Worm (Caenorhabditis elegans): ENCODE measurements around the gene ZC443.1.

ZC443.1 gene

ce11 chrV:12796908-12797490, 12.9 kb downstream of the ZC443.1 start:
- no peak for TF ChIP-seq unc-62 (GFP tag; optimal IDR thresholded peaks at IDR 0.05)
- no peak for TF ChIP-seq ces-1 (GFP tag; optimal IDR thresholded peaks at IDR 0.05)
- no peak for TF ChIP-seq nhr-28 (tag; optimal IDR thresholded peaks at IDR 0.05)
- TF ChIP-seq lin-32 (GFP tag; optimal IDR thresholded peaks at IDR 0.05) = no peak
- no peak for TF ChIP-seq ham-2 (GFP tag; optimal IDR thresholded peaks at IDR 0.05)
- no peak for TF ChIP-seq drap-1 (GFP tag; optimal IDR thresholded peaks at IDR 0.05)
- no peak for TF ChIP-seq unc-39 (tag; optimal IDR thresholded peaks at IDR 0.05)
- TF ChIP-seq M03D4.4 (tag; optimal IDR thresholded peaks at IDR 0.05) = no peak
- no peak for TF ChIP-seq hlh-1 (tag; optimal IDR thresholded peaks at IDR 0.05)
- no peak for TF ChIP-seq snpc-4 (tag; optimal IDR thresholded peaks at IDR 0.05)
- no peak for TF ChIP-seq ceh-43 (GFP tag; optimal IDR thresholded peaks at IDR 0.05)
- TF ChIP-seq bed-3 (GFP tag; optimal IDR thresholded peaks at IDR 0.05) = no peak
- TF ChIP-seq ztf-11 (tag; optimal IDR thresholded peaks at IDR 0.05) = no peak
- no peak for TF ChIP-seq ceh-83 (GFP tag; optimal IDR thresholded peaks at IDR 0.05)
- no peak for TF ChIP-seq lsy-2 (tag; optimal IDR thresholded peaks at IDR 0.05)
- TF ChIP-seq mab-5 (tag; optimal IDR thresholded peaks at IDR 0.05) = no peak
- no peak for TF ChIP-seq lin-13 (tag; optimal IDR thresholded peaks at IDR 0.05)
- TF ChIP-seq elt-1 (tag; optimal IDR thresholded peaks at IDR 0.05; ENCODE audit: borderline replicate concordance, insufficient read depth) = no peak
- TF ChIP-seq ceh-39 (tag; optimal IDR thresholded peaks at IDR 0.05) = no peak
- no peak for TF ChIP-seq zip-8 (tag; optimal IDR thresholded peaks at IDR 0.05)

ce11 chrV:12795927-12796326, 14.0 kb downstream of the ZC443.1 start:
- no peak for TF ChIP-seq tbx-8 (GFP tag; optimal IDR thresholded peaks at IDR 0.05)
- no peak for TF ChIP-seq unc-120 (tag; optimal IDR thresholded peaks at IDR 0.05; ENCODE audit: poor library complexity, severe bottlenecking)
- TF ChIP-seq elt-1 (tag; optimal IDR thresholded peaks at IDR 0.05; ENCODE audit: borderline replicate concordance, insufficient read depth) = no peak
- TF ChIP-seq ceh-39 (tag; optimal IDR thresholded peaks at IDR 0.05) = no peak
- no peak for TF ChIP-seq ztf-11 (tag; optimal IDR thresholded peaks at IDR 0.05)
- no peak for TF ChIP-seq mep-1 (tag; optimal IDR thresholded peaks at IDR 0.05)

- TF ChIP-seq unc-62 (GFP tag; optimal IDR thresholded peaks at IDR 0.05) (no peak), nhr-12 (tag; optimal IDR thresholded peaks at IDR 0.05) (no peak), unc-120 (tag; optimal IDR thresholded peaks at IDR 0.05; ENCODE audit: poor library complexity, severe bottlenecking) (no peak), ham-2 (GFP tag; optimal IDR thresholded peaks at IDR 0.05) (no peak), elt-1 (tag; optimal IDR thresholded peaks at IDR 0.05; ENCODE audit: borderline replicate concordance, insufficient read depth) (no peak), lsy-2 (tag; optimal IDR thresholded peaks at IDR 0.05) (no peak)
Measured at ce11 chrV:12795196-12795595, 14.7 kb downstream of the ZC443.1 start, which contains the start of gene ugt-4. ugt-4 (minus strand) TSS chrV:12795336.

ce11 chrV:12792752-12793151, 17.1 kb downstream of the ZC443.1 start, which contains the start of gene ugt-5:
ugt-5 (minus strand) TSS chrV:12792965.
- TF ChIP-seq drap-1 (GFP tag; optimal IDR thresholded peaks at IDR 0.05) (no peak), M03D4.4 (tag; optimal IDR thresholded peaks at IDR 0.05) (no peak), mls-2 (tag; optimal IDR thresholded peaks at IDR 0.05) (no peak), ham-2 (GFP tag; optimal IDR thresholded peaks at IDR 0.05) (no peak), nhr-28 (tag; optimal IDR thresholded peaks at IDR 0.05) (no peak), sptf-1 (tag; optimal IDR thresholded peaks at IDR 0.05) (no peak), blmp-1 (tag; optimal IDR thresholded peaks at IDR 0.05) (no peak), sem-2 (GFP tag; optimal IDR thresholded peaks at IDR 0.05) (no peak), unc-39 (tag; optimal IDR thresholded peaks at IDR 0.05) (no peak), elt-3 (tag; optimal IDR thresholded peaks at IDR 0.05) (no peak), flh-1 (GFP tag; optimal IDR thresholded peaks at IDR 0.05) (no peak), ceh-43 (GFP tag; optimal IDR thresholded peaks at IDR 0.05) (no peak)

ce11 chrV:12790188-12790587, 19.7 kb downstream of the ZC443.1 start, which contains the start of gene srbc-43:
srbc-43 (minus strand) TSS chrV:12790518.
- TF ChIP-seq ceh-39 (tag; optimal IDR thresholded peaks at IDR 0.05) (no peak), ham-2 (GFP tag; optimal IDR thresholded peaks at IDR 0.05) (no peak), nhr-12 (tag; optimal IDR thresholded peaks at IDR 0.05) (no peak), ceh-43 (GFP tag; optimal IDR thresholded peaks at IDR 0.05) (no peak), snpc-4 (tag; optimal IDR thresholded peaks at IDR 0.05) (no peak), sptf-1 (tag; optimal IDR thresholded peaks at IDR 0.05) (no peak), bed-3 (GFP tag; optimal IDR thresholded peaks at IDR 0.05) (no peak), nhr-76 (tag; optimal IDR thresholded peaks at IDR 0.05) (no peak), nhr-2 (tag; optimal IDR thresholded peaks at IDR 0.05) (no peak), M03D4.4 (tag; optimal IDR thresholded peaks at IDR 0.05) (no peak), sem-2 (GFP tag; optimal IDR thresholded peaks at IDR 0.05) (no peak), drap-1 (GFP tag; optimal IDR thresholded peaks at IDR 0.05) (no peak), elt-1 (tag; optimal IDR thresholded peaks at IDR 0.05; ENCODE audit: borderline replicate concordance, insufficient read depth) (no peak), ceh-83 (GFP tag; optimal IDR thresholded peaks at IDR 0.05) (no peak), lin-32 (GFP tag; optimal IDR thresholded peaks at IDR 0.05) (no peak)
